Worm (Caenorhabditis elegans) whole organism, midembryonic: ENCODE data around the gene sec-31.

Experiments
- T22C8.4 ChIP-seq: fragments of 200-800 bp; sonication (Bioruptor generic); IDR thresholded peaks from 2 replicates; pipeline ENCODE4 v1.3.6; 2022; ENCODE audit warnings: missing genetic modification characterization, missing compliant biosample characterization
- cog-1 ChIP-seq: sonication (generic microtip); optimal IDR thresholded peaks from 2 replicates; lab custom pipeline; 2016; ENCODE audit warnings: missing genetic modification characterization, missing compliant biosample characterization
- flt-1 ChIP-seq: fragments of 200-800 bp; sonication (Bioruptor generic); IDR thresholded peaks from 2 replicates; pipeline ENCODE4 v1.3.6; 2022; ENCODE audit warnings: missing genetic modification characterization, missing compliant biosample characterization
- ref-1 ChIP-seq: fragments of 200-800 bp; sonication (Bioruptor generic); conservative IDR thresholded peaks from 2 replicates; pipeline ENCODE4 v1.3.6; 2022; ENCODE audit warnings: missing genetic modification reagents, missing genetic modification characterization, missing compliant biosample characterization
- tab-1 ChIP-seq: fragments of 200-800 bp; sonication (Bioruptor generic); IDR thresholded peaks from 2 replicates; pipeline ENCODE4 v1.3.6; 2022; ENCODE audit warnings: missing genetic modification characterization, missing compliant biosample characterization
- ztf-29 ChIP-seq: fragments of 200-800 bp; sonication (Bioruptor generic); IDR thresholded peaks from 2 replicates; pipeline ENCODE4 v1.3.6; 2022; ENCODE audit warnings: missing genetic modification reagents, missing genetic modification characterization, missing compliant biosample characterization

DNA sequence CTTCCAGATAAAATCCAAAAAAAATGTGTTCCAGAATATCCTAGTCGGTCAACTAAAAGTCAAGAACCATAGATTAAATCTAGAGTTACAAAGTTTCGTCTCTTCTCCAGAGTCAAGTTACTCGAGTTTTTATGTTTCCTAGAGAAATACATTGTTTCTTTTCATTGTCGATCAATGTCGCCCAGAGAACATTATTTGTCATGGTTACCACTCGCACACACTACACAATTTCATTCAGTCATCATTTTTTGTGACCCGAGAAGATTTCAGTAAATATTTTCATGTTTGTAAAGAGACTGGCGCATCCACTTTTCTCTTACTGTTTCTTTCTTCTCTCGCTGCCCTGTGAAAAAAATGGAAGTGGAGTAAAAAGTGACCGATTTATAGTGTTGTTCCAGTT, 55.0 kb downstream of the sec-31 start:
- TF ChIP-seq flt-1 (GFP tag; lab: Robert Waterston, UW) (no peak), T22C8.4 (GFP tag; lab: Robert Waterston, UW) (no peak), cog-1 (no peak), ztf-29 (GFP tag; lab: Robert Waterston, UW) (no peak), ref-1 (no peak), tab-1 (GFP tag; lab: Robert Waterston, UW) (no peak)
